Fruit fly (Drosophila melanogaster) whole organism, prepupa: ENCODE results near the gene IleRS-m.

ENCODE experiments used
- CG10631 ChIP-seq: fragments of 200-800 bp; sonication (Bioruptor generic); optimal IDR thresholded peaks from 2 replicates; lab custom pipeline; 2016; ENCODE audit warnings: missing biosample characterization, missing genetic modification characterization
- CG31627 ChIP-seq: fragments of 200-800 bp; sonication (Bioruptor generic); optimal IDR thresholded peaks from 3 replicates; lab custom pipeline; 2016; ENCODE audit warnings: missing biosample characterization, missing genetic modification characterization
- CG34406 ChIP-seq: fragments of 200-800 bp; sonication (Bioruptor generic); optimal IDR thresholded peaks from 3 replicates; lab custom pipeline; 2016; ENCODE audit warnings: missing biosample characterization, missing genetic modification characterization
- CG6808 ChIP-seq: fragments of 200-800 bp; sonication (Bioruptor generic); optimal IDR thresholded peaks from 3 replicates; lab custom pipeline; 2017; ENCODE audit warnings: missing biosample characterization, missing genetic modification characterization, mild to moderate bottlenecking, moderate library complexity, missing genetic modification reagents
- CG8119 ChIP-seq: fragments of 200-800 bp; sonication (Bioruptor generic); IDR thresholded peaks from 3 replicates; pipeline ENCODE4 v1.3.6; 2022; ENCODE audit warnings: missing biosample characterization, missing genetic modification characterization
- Hr4 ChIP-seq: fragments of 200-800 bp; sonication (Bioruptor generic); optimal IDR thresholded peaks from 3 replicates; lab custom pipeline; 2016; ENCODE audit warnings: missing biosample characterization, missing genetic modification characterization
- Smox ChIP-seq: fragments of 200-800 bp; sonication (Bioruptor generic); optimal IDR thresholded peaks from 3 replicates; lab custom pipeline; 2016; ENCODE audit warnings: missing biosample characterization, missing genetic modification characterization
- Sox102F ChIP-seq: fragments of 200-800 bp; sonication (Bioruptor generic); optimal IDR thresholded peaks from 2 replicates; lab custom pipeline; 2016; ENCODE audit warnings: missing biosample characterization, mild to moderate bottlenecking, missing genetic modification characterization
- achi ChIP-seq: fragments of 200-800 bp; sonication (Bioruptor generic); optimal IDR thresholded peaks from 3 replicates; lab custom pipeline; 2016; ENCODE audit warnings: missing biosample characterization, missing genetic modification characterization
- acj6 ChIP-seq: fragments of 200-800 bp; sonication (Bioruptor generic); optimal IDR thresholded peaks from 3 replicates; lab custom pipeline; 2016; ENCODE audit warnings: missing biosample characterization, missing genetic modification characterization
- dsx ChIP-seq: fragments of 200-800 bp; optimal IDR thresholded peaks from 3 replicates; lab custom pipeline; 2019; ENCODE audit warnings: missing biosample characterization, mild to moderate bottlenecking, missing genetic modification characterization, moderate library complexity; ENCODE audit not compliant: poor library complexity, severe bottlenecking
- eg ChIP-seq: fragments of 200-800 bp; sonication (Bioruptor generic); IDR thresholded peaks from 3 replicates; pipeline ENCODE4 v1.3.6; 2022; ENCODE audit warnings: missing biosample characterization, missing genetic modification characterization
- salr ChIP-seq, 2 experiments: fragments of 200-800 bp; sonication (Bioruptor generic); optimal IDR thresholded peaks; 3 replicates each; lab custom pipeline; 2016 to 2018; ENCODE audit warnings: missing biosample characterization in 2 of 2, missing genetic modification characterization in 2 of 2, mild to moderate bottlenecking in 1 of 2
- vri ChIP-seq: fragments of 200-800 bp; sonication (Bioruptor generic); optimal IDR thresholded peaks from 3 replicates; lab custom pipeline; 2016; ENCODE audit warnings: missing biosample characterization, mild to moderate bottlenecking, missing genetic modification characterization

dm6 chr3L:16150161-16150538, 50.1 kb downstream of the IleRS-m start:
- TF ChIP-seq CG6808 (GFP tag; lab: Kevin White, UChicago) (no peak), dsx (GFP tag; lab: Kevin White, UChicago) (no peak), CG8119 (GFP tag; lab: Robert Waterston, UW) (no peak), salr (GFP tag; optimal IDR thresholded peaks at IDR 0.05; lab: Kevin White, UChicago) (no peak), achi (GFP tag; lab: Kevin White, UChicago) (no peak), CG34406 (GFP tag; lab: Kevin White, UChicago) (no peak), acj6 (GFP tag; lab: Kevin White, UChicago) (no peak), eg (GFP tag; lab: Robert Waterston, UW) (no peak), CG10631 (GFP tag; lab: Kevin White, UChicago) (no peak), Sox102F (GFP tag; lab: Kevin White, UChicago) (no peak), CG31627 (GFP tag; lab: Kevin White, UChicago) (no peak), Smox (GFP tag; lab: Kevin White, UChicago) (no peak), vri (GFP tag; lab: Kevin White, UChicago) (peak; percentile 57), Hr4 (no peak)
